Worm (Caenorhabditis elegans): ENCODE results near the gene H04D03.7.
A peak's percentile ranks its signal among the peaks of the same experiment; 100 is the strongest.

The H04D03.7 gene

ce11 chrIII:10461164-10461546, 14.5 kb upstream of the H04D03.7 start, which contains the start of gene atx-2 (continued):
- TF ChIP-seq F10E7.11 (tag; optimal IDR thresholded peaks at IDR 0.05) (peak; percentile 66), ceh-58 (GFP tag; IDR thresholded peaks at IDR 0.05) (0 out of 2 replicates have a peak, but pooled peaks have one; percentile 64), madf-6 (GFP tag; IDR thresholded peaks at IDR 0.05) (peak; percentile 89), lin-54 (GFP tag; optimal IDR thresholded peaks at IDR 0.05) (peak; percentile 91), F57C9.4 (tag; optimal IDR thresholded peaks at IDR 0.05) (no peak), snpc-4 (GFP tag; optimal IDR thresholded peaks at IDR 0.05) (peak; percentile 69), snpc-4 (tag; optimal IDR thresholded peaks at IDR 0.05) (peak; percentile 6 to 84 (median 62)), aptf-3 (GFP tag; IDR thresholded peaks at IDR 0.05) (peak; percentile 78; the same call in 1 of the 2 replicates), nfya-1 (tag; optimal IDR thresholded peaks at IDR 0.05; ENCODE audit: borderline replicate concordance, insufficient read depth) (no peak), mes-4 (tag; optimal IDR thresholded peaks at IDR 0.05) (no peak), ztf-3 (GFP tag; optimal IDR thresholded peaks at IDR 0.05) (no peak), him-1 (tag; optimal IDR thresholded peaks at IDR 0.05) (no peak), Y53F4B.3 (GFP tag; IDR thresholded peaks at IDR 0.05) (no peak), hmg-20 (GFP tag; IDR thresholded peaks at IDR 0.05) (peak; percentile 83), somi-1 (GFP tag; optimal IDR thresholded peaks at IDR 0.05) (peak; percentile 66), mxl-1 (tag; optimal IDR thresholded peaks at IDR 0.05) (peak; percentile 42), F22D6.2 (tag; optimal IDR thresholded peaks at IDR 0.05) (peak; percentile 78), F55B11.4 (tag; optimal IDR thresholded peaks at IDR 0.05; ENCODE audit: borderline replicate concordance, insufficient read depth) (no peak), nhr-179 (tag; optimal IDR thresholded peaks at IDR 0.05) (no peak), lin-35 (GFP tag; optimal IDR thresholded peaks at IDR 0.05) (peak in 2 of 3 experiments; percentile 70 to 80), Y67H2A.10 (GFP tag; conservative IDR thresholded peaks at IDR 0.05) (peak; percentile 86), F52B5.7 (tag; optimal IDR thresholded peaks at IDR 0.05) (peak; percentile 97), rec-8 (tag; optimal IDR thresholded peaks at IDR 0.05) (peak; percentile 76 to 94), repo-1 (tag; optimal IDR thresholded peaks at IDR 0.05) (peak; percentile 81), K11D2.4 (GFP tag; IDR thresholded peaks at IDR 0.05) (peak; percentile 91), dpff-1 (tag; optimal IDR thresholded peaks at IDR 0.05) (no peak), snpc-1.1 (tag; optimal IDR thresholded peaks at IDR 0.05; ENCODE audit: insufficient read depth) (peak; percentile 71), lir-1 (GFP tag; conservative IDR thresholded peaks at IDR 0.05) (peak; percentile 83), F57A8.1 (GFP tag; optimal IDR thresholded peaks at IDR 0.05) (no peak), rcor-1 (GFP tag; IDR thresholded peaks at IDR 0.05) (peak; percentile 91), Y79H2A.3 (GFP tag; conservative IDR thresholded peaks at IDR 0.05) (peak; percentile 93), attf-5 (GFP tag; optimal IDR thresholded peaks at IDR 0.05) (peak; percentile 99), let-526 (GFP tag; IDR thresholded peaks at IDR 0.05) (peak; percentile 67; the same call in 1 of the 2 replicates), B0336.3 (GFP tag; IDR thresholded peaks at IDR 0.05) (peak; percentile 86), F23B12.7 (tag; optimal IDR thresholded peaks at IDR 0.05; ENCODE audit: insufficient read depth) (no peak), ZK185.1 (tag; optimal IDR thresholded peaks at IDR 0.05; ENCODE audit: poor library complexity, severe bottlenecking) (peak; percentile 96), pbrm-1 (GFP tag; IDR thresholded peaks at IDR 0.05) (peak; percentile 95), nhr-27 (tag; optimal IDR thresholded peaks at IDR 0.05) (no peak), ama-1 (optimal IDR thresholded peaks at IDR 0.05) (no peak), ama-1 (GFP tag; optimal IDR thresholded peaks at IDR 0.05) (peak in 1 of 2 experiments; percentile 27), efl-1 (GFP tag; optimal IDR thresholded peaks at IDR 0.05) (peak; percentile 77), fkh-3 (tag; optimal IDR thresholded peaks at IDR 0.05) (no peak), Y95B8A.8 (GFP tag; IDR thresholded peaks at IDR 0.05) (peak; percentile 90), F37B4.10 (GFP tag; IDR thresholded peaks at IDR 0.05) (0 out of 2 replicates have a peak, but pooled peaks have one; percentile 87), hmg-1.2 (GFP tag; IDR thresholded peaks at IDR 0.05) (peak; percentile 83), mcd-1 (GFP tag; IDR thresholded peaks at IDR 0.05) (peak; percentile 96), ztf-22 (GFP tag; optimal IDR thresholded peaks at IDR 0.05) (peak; percentile 42), tbx-9 (tag; optimal IDR thresholded peaks at IDR 0.05; ENCODE audit: borderline replicate concordance) (no peak)

Data from whole organism, young adult.